Fruit fly (Drosophila melanogaster) whole organism, wandering third instar larva: ENCODE results near the gene CG6310.

ENCODE experiments used
- Abd-B ChIP-seq: fragments of >200 bp; optimal IDR thresholded peaks from 2 replicates; lab custom pipeline; 2017; ENCODE audit warnings: missing biosample characterization, missing genetic modification characterization
- CG9705 ChIP-seq: fragments of 200-800 bp; sonication (Bioruptor generic); optimal IDR thresholded peaks from 2 replicates; lab custom pipeline; 2018; ENCODE audit warnings: missing biosample characterization, mild to moderate bottlenecking, missing genetic modification characterization
- CrebA ChIP-seq: fragments of 200-800 bp; sonication (Bioruptor generic); optimal IDR thresholded peaks from 2 replicates; lab custom pipeline; 2016; ENCODE audit warnings: missing biosample characterization, mild to moderate bottlenecking, missing genetic modification characterization, borderline replicate concordance
- Dfd ChIP-seq: fragments of >200 bp; optimal IDR thresholded peaks from 2 replicates; lab custom pipeline; 2017; ENCODE audit warnings: missing biosample characterization, missing genetic modification characterization
- Dif ChIP-seq: fragments of 200-275, 200-300 bp; sonication (Bioruptor generic); optimal IDR thresholded peaks from 2 replicates; lab custom pipeline; 2018; ENCODE audit warnings: missing biosample characterization, missing genetic modification characterization; ENCODE audit not compliant: partially characterized antibody
- GATAd ChIP-seq: sonication (Bioruptor generic); optimal IDR thresholded peaks from 2 replicates; lab custom pipeline; 2016; ENCODE audit warnings: missing biosample characterization, missing genetic modification characterization
- HLH106 ChIP-seq: fragments of 200-800 bp; optimal IDR thresholded peaks from 3 replicates; lab custom pipeline; 2019; ENCODE audit warnings: missing biosample characterization, mild to moderate bottlenecking, missing genetic modification characterization, moderate library complexity
- Hnf4 ChIP-seq: fragments of 200-800 bp; sonication (Bioruptor generic); optimal IDR thresholded peaks from 2 replicates; lab custom pipeline; 2016; ENCODE audit warnings: missing biosample characterization, mild to moderate bottlenecking, missing genetic modification characterization
- Hr78 ChIP-seq: fragments of >200 bp; optimal IDR thresholded peaks from 2 replicates; lab custom pipeline; 2017; ENCODE audit warnings: missing biosample characterization, missing genetic modification characterization
- Hr83 ChIP-seq: fragments of 200-300 bp; sonication (Bioruptor generic); optimal IDR thresholded peaks from 2 replicates; lab custom pipeline; 2016; ENCODE audit warnings: missing biosample characterization, mild to moderate bottlenecking, missing genetic modification characterization, moderate library complexity; ENCODE audit not compliant: poor library complexity, severe bottlenecking
- Jra ChIP-seq: sonication (Bioruptor generic); optimal IDR thresholded peaks from 2 replicates; lab custom pipeline; 2016; ENCODE audit warnings: missing biosample characterization, missing genetic modification characterization
- Mio ChIP-seq: sonication (Bioruptor generic); optimal IDR thresholded peaks from 2 replicates; lab custom pipeline; 2016; ENCODE audit warnings: missing biosample characterization, missing genetic modification characterization
- Myc ChIP-seq: fragments of >200 bp; optimal IDR thresholded peaks from 2 replicates; lab custom pipeline; 2017
- N ChIP-seq: fragments of >200 bp; optimal IDR thresholded peaks from 2 replicates; lab custom pipeline; 2018; ENCODE audit warnings: missing biosample characterization, missing external identifiers, missing genetic modification characterization
- OdsH ChIP-seq: fragments of 200-800 bp; sonication (Bioruptor generic); optimal IDR thresholded peaks from 2 replicates; lab custom pipeline; 2016; ENCODE audit warnings: missing biosample characterization, mild to moderate bottlenecking, missing genetic modification characterization
- Rel ChIP-seq, 2 experiments: fragments of 200-800 bp; sonication (Bioruptor generic) in 1 of 2; optimal IDR thresholded peaks; 2 replicates in 1 of 2; 3 replicates in 1 of 2; lab custom pipeline; 2016 to 2019; ENCODE audit warnings: mild to moderate bottlenecking in 2 of 2, missing biosample characterization in 2 of 2, missing genetic modification characterization in 2 of 2, moderate library complexity in 1 of 2
- Sp1 ChIP-seq: fragments of 200-800 bp; sonication (Bioruptor generic); optimal IDR thresholded peaks from 3 replicates; lab custom pipeline; 2019; ENCODE audit warnings: missing biosample characterization, mild to moderate bottlenecking, missing genetic modification characterization, moderate library complexity
- Vsx2 ChIP-seq: fragments of 200-300, 225-300 bp; sonication (Bioruptor generic); optimal IDR thresholded peaks from 2 replicates; lab custom pipeline; 2018; ENCODE audit warnings: missing biosample characterization, missing genetic modification characterization; ENCODE audit not compliant: partially characterized antibody
- br ChIP-seq: fragments of 200-800 bp; sonication (Bioruptor generic); optimal IDR thresholded peaks from 2 replicates; lab custom pipeline; 2016; ENCODE audit warnings: missing biosample characterization, missing genetic modification characterization
- brk ChIP-seq: fragments of 200-800 bp; sonication (Bioruptor generic); optimal IDR thresholded peaks from 2 replicates; lab custom pipeline; 2016; ENCODE audit warnings: missing biosample characterization, mild to moderate bottlenecking, missing genetic modification characterization
- dl ChIP-seq, 2 experiments: fragments of 175-275, 200-275 bp in 1 of 2; fragments of 200-275 bp in 1 of 2; sonication (Bioruptor generic); optimal IDR thresholded peaks; lab custom pipeline; 2018; ENCODE audit warnings: mild to moderate bottlenecking in 2 of 2, missing biosample characterization in 2 of 2, missing genetic modification characterization in 2 of 2, moderate library complexity in 2 of 2; ENCODE audit not compliant: partially characterized antibody in 2 of 2, insufficient read depth in 1 of 2
- dmrt93B ChIP-seq: fragments of 200-800 bp; sonication (Bioruptor generic); optimal IDR thresholded peaks from 2 replicates; lab custom pipeline; 2018; ENCODE audit warnings: missing biosample characterization, mild to moderate bottlenecking, missing genetic modification characterization
- dsf ChIP-seq: sonication (Bioruptor generic); optimal IDR thresholded peaks from 2 replicates; lab custom pipeline; 2016; ENCODE audit warnings: missing biosample characterization, missing genetic modification characterization, borderline replicate concordance
- ey ChIP-seq: fragments of 200-800 bp; sonication (Bioruptor generic); optimal IDR thresholded peaks from 2 replicates; lab custom pipeline; 2016; ENCODE audit warnings: missing biosample characterization, missing genetic modification characterization
- foxo ChIP-seq, 2 experiments: fragments of 200-800 bp; sonication (Bioruptor generic); optimal IDR thresholded peaks; 2 replicates in 1 of 2; 3 replicates in 1 of 2; lab custom pipeline; 2016 to 2017; ENCODE audit warnings: missing biosample characterization in 2 of 2, missing genetic modification characterization in 2 of 2
- fru ChIP-seq: fragments of 200-800 bp; sonication (Bioruptor generic); optimal IDR thresholded peaks from 3 replicates; lab custom pipeline; 2016; ENCODE audit warnings: missing biosample characterization, mild to moderate bottlenecking, missing genetic modification characterization
- h ChIP-seq: fragments of 200-800 bp; sonication (Bioruptor generic); optimal IDR thresholded peaks from 3 replicates; lab custom pipeline; 2016; ENCODE audit warnings: missing biosample characterization, mild to moderate bottlenecking, missing genetic modification characterization
- jim ChIP-seq: fragments of 175-275, 200-325 bp; sonication (Bioruptor generic); optimal IDR thresholded peaks from 2 replicates; lab custom pipeline; 2016; ENCODE audit warnings: missing biosample characterization, mild to moderate bottlenecking, missing genetic modification characterization
- lola ChIP-seq: fragments of >200 bp; optimal IDR thresholded peaks from 2 replicates; lab custom pipeline; 2017; ENCODE audit warnings: missing biosample characterization, missing genetic modification characterization
- psq ChIP-seq: fragments of 200-800 bp; sonication (Bioruptor generic); optimal IDR thresholded peaks from 3 replicates; lab custom pipeline; 2017; ENCODE audit warnings: missing biosample characterization, mild to moderate bottlenecking, missing genetic modification characterization, moderate library complexity
- rgr ChIP-seq: fragments of 200-800 bp; sonication (Bioruptor generic); optimal IDR thresholded peaks from 3 replicates; lab custom pipeline; 2016; ENCODE audit warnings: missing biosample characterization, mild to moderate bottlenecking, missing genetic modification characterization
- sv ChIP-seq: fragments of 200-800 bp; sonication (Bioruptor generic); optimal IDR thresholded peaks from 3 replicates; lab custom pipeline; 2016; ENCODE audit warnings: missing biosample characterization, missing genetic modification characterization
- tai ChIP-seq: sonication (Bioruptor generic); optimal IDR thresholded peaks from 2 replicates; lab custom pipeline; 2016; ENCODE audit warnings: missing biosample characterization, missing genetic modification characterization
- usp ChIP-seq: fragments of >200 bp; optimal IDR thresholded peaks from 2 replicates; lab custom pipeline; 2017; ENCODE audit warnings: missing biosample characterization, missing genetic modification characterization
- woc ChIP-seq: sonication (Bioruptor generic); optimal IDR thresholded peaks from 2 replicates; lab custom pipeline; 2016; ENCODE audit warnings: missing biosample characterization, mild to moderate bottlenecking, missing genetic modification characterization

Gene CG6310

DNA sequence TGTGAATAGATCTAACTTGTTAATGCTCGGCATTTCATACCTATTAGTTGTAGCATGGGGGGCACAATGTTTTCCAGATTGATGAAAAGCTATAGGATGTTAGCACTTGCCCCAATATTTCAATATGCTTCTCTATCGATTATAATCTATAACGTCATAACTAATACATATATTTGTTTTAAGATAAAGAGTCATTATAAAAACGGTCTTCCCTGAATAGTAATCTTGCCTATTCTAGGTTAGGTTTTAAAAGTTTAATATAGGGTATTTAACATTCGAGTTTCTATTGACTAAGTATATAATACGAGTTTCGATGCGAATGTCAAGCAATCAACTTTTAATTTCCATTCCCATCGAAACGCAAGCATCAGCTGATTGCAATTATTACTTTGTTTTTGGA, 8.5 kb downstream of the CG6310 start, which contains the start of the genes CG6321 and Blos2 (continued):
- no peak for TF ChIP-seq lola (GFP tag; lab: Kevin White, UChicago)
- peak; percentile 66 for TF ChIP-seq ey (GFP tag; lab: Kevin White, UChicago)
- TF ChIP-seq dl (GFP tag; optimal IDR thresholded peaks at IDR 0.05; lab: Kevin White, UChicago; ENCODE audit: insufficient read depth in 1 of 2, partially characterized antibody in 2 of 2) = no peak
- TF ChIP-seq CG9705 (GFP tag; lab: Kevin White, UChicago) = peak; percentile 29
- TF ChIP-seq fru (GFP tag; lab: Kevin White, UChicago) = peak; percentile 77
- no peak for TF ChIP-seq Rel (GFP tag; optimal IDR thresholded peaks at IDR 0.05; lab: Kevin White, UChicago)
- TF ChIP-seq Rel (tag; optimal IDR thresholded peaks at IDR 0.05; lab: Kevin White, UChicago) = peak; percentile 23
- no peak for TF ChIP-seq Dfd (GFP tag; lab: Kevin White, UChicago)
- no peak for TF ChIP-seq Hr78 (GFP tag; lab: Kevin White, UChicago)
- peak; percentile 37 for TF ChIP-seq Jra (GFP tag; lab: Kevin White, UChicago)
- TF ChIP-seq, all 38 proteins: peak for 18

DNA sequence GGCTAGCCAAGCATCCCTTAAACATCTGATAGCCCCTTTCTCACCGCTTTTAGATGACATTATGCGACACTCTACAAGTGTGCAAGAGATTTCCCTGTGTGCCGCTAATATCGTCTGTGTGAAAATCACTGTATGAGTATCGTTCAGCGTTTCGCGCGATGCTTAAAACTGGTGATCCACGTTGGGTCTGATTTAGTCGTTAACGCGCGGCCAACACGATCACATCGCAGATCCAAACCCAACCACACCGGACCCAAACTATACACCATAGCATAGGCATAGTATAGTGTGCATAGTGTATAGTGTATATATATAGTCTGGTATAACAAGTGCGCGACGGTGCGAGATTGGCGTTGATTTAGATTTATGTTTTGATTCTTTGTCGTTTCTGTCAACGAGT, 15.8 kb downstream of the CG6310 start, which contains the start of gene CG7888:
Gene CG7888, plus strand, starts transcription at position 193 of the 400 bp plus-strand sequence.
- TF ChIP-seq woc (GFP tag; lab: Kevin White, UChicago) = no peak
- TF ChIP-seq br (GFP tag; lab: Kevin White, UChicago) = no peak
- TF ChIP-seq OdsH = no peak
- TF ChIP-seq brk (GFP tag; lab: Kevin White, UChicago) = no peak
- TF ChIP-seq Vsx2 (GFP tag; lab: Kevin White, UChicago) = no peak

DNA sequence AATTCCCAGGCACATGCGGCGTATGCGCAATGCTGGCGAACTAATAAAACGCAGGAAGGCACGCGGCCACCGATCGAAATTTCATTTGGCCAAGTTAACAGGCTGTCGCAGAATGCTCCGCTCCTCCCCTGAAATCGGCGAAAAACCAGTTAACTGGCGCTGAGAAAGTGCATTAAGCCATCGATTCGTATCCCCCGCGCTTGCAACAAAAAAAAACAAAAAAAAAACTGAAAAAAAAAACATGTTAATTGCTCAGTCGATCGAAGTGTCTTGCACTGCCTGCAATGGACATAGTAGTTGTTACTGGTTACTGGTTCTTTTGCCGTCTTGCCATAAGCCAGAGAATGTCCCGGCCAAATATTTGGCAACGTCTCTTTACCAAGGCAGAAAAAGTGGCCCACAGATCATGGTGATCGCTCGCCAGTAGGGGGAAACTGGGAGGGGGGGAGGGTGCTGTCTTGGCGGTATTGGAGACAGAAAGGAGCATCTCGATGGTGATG, 16.9 kb downstream of the CG6310 start:
- peak; percentile 4 for TF ChIP-seq fru (GFP tag; lab: Kevin White, UChicago)
- TF ChIP-seq Mio = no peak

DNA sequence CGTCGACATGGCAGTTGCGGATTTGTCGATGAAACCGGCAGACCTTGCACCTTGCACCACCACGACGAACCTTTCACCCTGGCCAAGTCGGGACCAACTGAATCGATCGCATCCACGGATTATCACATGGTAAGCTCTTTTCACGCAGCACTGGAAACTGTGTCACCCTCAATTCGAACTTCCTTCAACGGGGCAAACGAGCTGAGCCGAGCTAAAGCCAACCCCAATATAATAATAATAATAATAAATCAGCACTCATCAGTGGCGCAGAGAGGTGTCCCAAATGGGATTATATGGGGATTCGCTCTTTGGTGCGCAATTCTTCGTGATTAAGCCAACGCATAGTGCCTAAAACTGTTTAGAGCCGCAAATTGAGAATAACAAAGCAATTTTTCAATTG, 18.4 kb downstream of the CG6310 start, which contains the start of gene CG43693:
Gene CG43693, minus strand, starts transcription at position 101 of the 400 bp plus-strand sequence.
- TF ChIP-seq brk (GFP tag; lab: Kevin White, UChicago) (no peak), dsf (GFP tag; lab: Kevin White, UChicago) (no peak), CrebA (GFP tag; lab: Kevin White, UChicago) (no peak), Hr83 (GFP tag; lab: Kevin White, UChicago) (no peak), br (GFP tag; lab: Kevin White, UChicago) (no peak), rgr (GFP tag; lab: Kevin White, UChicago) (no peak)

DNA sequence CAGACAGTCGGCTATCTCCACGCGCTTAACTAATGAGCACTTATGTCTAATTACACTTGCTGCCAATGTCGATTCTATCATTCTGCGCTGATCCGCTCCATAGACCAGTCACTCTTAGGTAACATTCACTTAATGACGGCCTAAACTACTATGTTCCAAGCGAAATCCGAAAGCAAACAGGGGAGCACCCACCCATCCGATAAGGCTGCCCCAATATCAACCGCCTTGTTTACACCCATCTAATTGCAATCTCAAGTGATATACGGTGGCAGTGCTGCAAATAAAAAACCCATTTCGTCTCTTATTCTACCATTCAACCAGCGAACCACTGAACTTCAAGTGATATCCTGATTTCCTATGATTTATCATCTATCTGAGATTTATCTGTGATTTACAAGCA, 20.2 kb downstream of the CG6310 start:
- no peak for TF ChIP-seq Dif (GFP tag; lab: Kevin White, UChicago)

DNA sequence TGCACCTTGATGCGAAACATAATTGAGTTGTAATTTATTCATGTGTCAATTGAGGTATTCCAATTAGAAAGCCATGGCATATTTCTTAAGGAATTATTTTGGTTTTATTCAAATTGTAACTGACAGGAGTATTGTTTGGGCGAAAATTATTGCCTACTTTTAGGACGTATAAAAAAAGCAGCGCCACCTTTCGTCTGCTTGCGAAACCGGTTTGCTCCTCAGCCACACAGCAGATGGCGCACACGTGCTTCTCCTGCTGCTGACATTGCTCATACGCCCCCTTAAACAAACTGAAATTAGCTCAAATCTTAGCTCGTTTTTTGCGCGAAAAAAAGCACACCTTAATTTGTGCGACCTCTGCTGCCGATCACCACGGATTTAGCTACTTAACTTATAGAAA, 21.8 kb downstream of the CG6310 start:
- TF ChIP-seq jim (GFP tag; lab: Kevin White, UChicago) = peak; percentile 3
- TF ChIP-seq Dfd (GFP tag; lab: Kevin White, UChicago) = no peak
- TF ChIP-seq dl (GFP tag; optimal IDR thresholded peaks at IDR 0.05; lab: Kevin White, UChicago; ENCODE audit: insufficient read depth in 1 of 2, partially characterized antibody in 2 of 2) = no peak
- peak; percentile 28 for TF ChIP-seq psq (GFP tag; lab: Kevin White, UChicago)
- TF ChIP-seq Jra (GFP tag; lab: Kevin White, UChicago) = no peak
- TF ChIP-seq tai (GFP tag; lab: Kevin White, UChicago) = peak; percentile 43
- TF ChIP-seq lola (GFP tag; lab: Kevin White, UChicago) = no peak
- TF ChIP-seq Hr83 (GFP tag; lab: Kevin White, UChicago) = peak; percentile 67
- TF ChIP-seq Hnf4 = peak; percentile 43
- TF ChIP-seq sv (GFP tag; lab: Kevin White, UChicago) = peak; percentile 24
- peak; percentile 45 for TF ChIP-seq HLH106 (tag; lab: Kevin White, UChicago)
- no peak for TF ChIP-seq GATAd (GFP tag; lab: Kevin White, UChicago)
- no peak for TF ChIP-seq rgr (GFP tag; lab: Kevin White, UChicago)
- no peak for TF ChIP-seq Sp1 (GFP tag; lab: Kevin White, UChicago)
- TF ChIP-seq foxo (GFP tag; optimal IDR thresholded peaks at IDR 0.05; lab: Kevin White, UChicago) = peak in 1 of 2 experiments; percentile 74
- peak; percentile 44 for TF ChIP-seq ey (GFP tag; lab: Kevin White, UChicago)
- TF ChIP-seq N (GFP tag; lab: Kevin White, UChicago) = no peak
- TF ChIP-seq OdsH = peak; percentile 60
- no peak for TF ChIP-seq Abd-B (GFP tag; lab: Kevin White, UChicago)
- peak; percentile 21 for TF ChIP-seq dmrt93B (GFP tag; lab: Kevin White, UChicago)
- no peak for TF ChIP-seq CG9705 (GFP tag; lab: Kevin White, UChicago)
- peak; percentile 85 for TF ChIP-seq Vsx2 (GFP tag; lab: Kevin White, UChicago)
- no peak for TF ChIP-seq Hr78 (GFP tag; lab: Kevin White, UChicago)
- peak; percentile 60 for TF ChIP-seq fru (GFP tag; lab: Kevin White, UChicago)
- peak; percentile 73 for TF ChIP-seq br (GFP tag; lab: Kevin White, UChicago)
- no peak for TF ChIP-seq brk (GFP tag; lab: Kevin White, UChicago)
- TF ChIP-seq usp (GFP tag; lab: Kevin White, UChicago) = no peak
- peak; percentile 55 for TF ChIP-seq h
- TF ChIP-seq Myc (lab: Kevin White, UChicago) = peak; percentile 92
